Fruit fly (Drosophila melanogaster) whole organism: ENCODE data around the gene Sem1.

Source experiments
- CG8478 ChIP-seq: fragments of >200 bp; optimal IDR thresholded peaks from 2 replicates; lab custom pipeline; 2018; ENCODE audit warnings: inconsistent platforms
- Dll ChIP-seq: fragments of >200 bp; optimal IDR thresholded peaks from 2 replicates; lab custom pipeline; 2017
- EcR ChIP-seq, 2 experiments: fragments of >200 bp; optimal IDR thresholded peaks; 2 replicates each; lab custom pipeline; 2017; ENCODE audit warnings: missing biosample characterization in 2 of 2, missing genetic modification characterization in 2 of 2, missing genetic modification reagents in 2 of 2
- pan ChIP-seq: fragments of >200 bp; optimal IDR thresholded peaks from 2 replicates; lab custom pipeline; 2017
- psq ChIP-seq: fragments of >200 bp; optimal IDR thresholded peaks from 2 replicates; lab custom pipeline; 2017
- usp ChIP-seq: fragments of >200 bp; optimal IDR thresholded peaks from 2 replicates; lab custom pipeline; 2017; ENCODE audit warnings: missing biosample characterization, missing genetic modification characterization, mixed read lengths

Gene Sem1

dm6 chr2L:7084410-7084809 lies 20.6 kb downstream of the Sem1 start, which contains the start of gene Pvf2:
Gene Pvf2, minus strand, starts transcription at chr2L:7084635.
- no peak for TF ChIP-seq Dll
- TF ChIP-seq CG8478: no peak
- no peak for TF ChIP-seq psq
- TF ChIP-seq EcR (GFP tag; optimal IDR thresholded peaks at IDR 0.05; lab: Kevin White, UChicago): no peak
- no peak for TF ChIP-seq pan (lab: Kevin White, UChicago)
- no peak for TF ChIP-seq usp (GFP tag; lab: Kevin White, UChicago)

- TF ChIP-seq psq: no peak
- no peak for TF ChIP-seq CG8478
- TF ChIP-seq pan (lab: Kevin White, UChicago): no peak
- no peak for TF ChIP-seq usp (GFP tag; lab: Kevin White, UChicago)
- TF ChIP-seq EcR (GFP tag; optimal IDR thresholded peaks at IDR 0.05; lab: Kevin White, UChicago): no peak
- TF ChIP-seq Dll: no peak
Measured at dm6 chr2L:7090922-7091321, 27.1 kb downstream of the Sem1 start.

DNA sequence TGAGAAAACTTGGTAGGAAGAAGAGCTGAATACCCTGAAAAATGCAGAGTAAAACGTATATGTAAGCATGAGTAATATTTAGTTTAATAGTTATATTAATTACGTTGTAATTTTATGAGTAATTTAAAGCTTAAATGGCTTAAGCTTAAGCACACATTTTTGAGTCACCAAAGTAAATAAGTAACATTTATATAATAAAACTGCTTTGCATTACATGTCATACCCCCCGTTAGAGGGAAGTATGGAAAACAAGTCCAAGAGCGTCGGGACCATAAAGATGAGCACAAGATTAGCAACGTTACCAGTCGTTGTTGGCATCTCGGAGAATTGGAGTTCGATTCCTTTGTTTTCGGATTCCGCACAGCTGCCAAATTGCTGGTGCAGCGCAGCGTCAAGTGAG lies 30.5 kb downstream of the Sem1 start:
- TF ChIP-seq Dll: no peak

- TF ChIP-seq psq (no peak), CG8478 (no peak), EcR (GFP tag; optimal IDR thresholded peaks at IDR 0.05; lab: Kevin White, UChicago) (no peak), Dll (no peak), pan (lab: Kevin White, UChicago) (no peak), usp (GFP tag; lab: Kevin White, UChicago) (no peak)
Measured at dm6 chr2L:7097386-7097785, 33.6 kb downstream of the Sem1 start.

dm6 chr2L:7100830-7101229 lies 37.0 kb downstream of the Sem1 start:
- TF ChIP-seq CG8478 (no peak), EcR (GFP tag; optimal IDR thresholded peaks at IDR 0.05; lab: Kevin White, UChicago) (no peak), Dll (no peak), usp (GFP tag; lab: Kevin White, UChicago) (no peak), pan (lab: Kevin White, UChicago) (no peak), psq (no peak)

dm6 chr2L:7104195-7104971 lies 40.6 kb downstream of the Sem1 start:
- TF ChIP-seq pan (lab: Kevin White, UChicago) (no peak), usp (GFP tag; lab: Kevin White, UChicago) (no peak), CG8478 (no peak), EcR (GFP tag; optimal IDR thresholded peaks at IDR 0.05; lab: Kevin White, UChicago) (peak; percentile 58 to 78), psq (no peak), Dll (no peak)

DNA sequence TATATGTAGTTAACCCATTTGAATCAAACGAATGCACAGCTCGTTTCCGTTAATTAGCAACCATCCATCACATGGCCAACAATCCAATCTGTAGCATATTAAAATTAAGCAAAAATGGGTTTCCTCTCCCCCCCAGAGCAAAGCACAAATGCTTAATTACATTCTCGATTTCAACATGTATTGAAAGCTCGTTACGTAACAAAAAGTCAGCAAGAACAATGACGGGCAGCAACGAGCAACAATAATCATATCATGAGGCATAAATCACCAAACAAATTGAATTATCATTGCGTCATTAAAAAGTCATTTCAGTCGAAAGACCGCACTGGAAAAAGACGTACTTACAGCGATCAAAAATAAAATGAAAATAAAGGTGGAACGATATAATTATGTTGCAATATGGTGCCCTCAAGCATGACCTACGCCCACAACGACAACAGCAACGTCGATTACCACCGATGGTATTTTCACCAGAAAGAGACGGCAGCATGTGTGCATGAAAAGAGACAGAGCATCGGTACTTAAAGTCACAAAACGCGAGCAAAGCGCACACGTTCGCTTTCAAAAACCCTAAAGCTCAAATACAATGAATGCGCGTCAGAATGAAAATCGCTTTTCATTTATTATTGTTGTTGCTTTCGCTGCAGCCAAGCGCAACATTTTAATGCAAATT lies 42.6 kb downstream of the Sem1 start:
- no peak for TF ChIP-seq EcR (GFP tag; optimal IDR thresholded peaks at IDR 0.05; lab: Kevin White, UChicago)
- no peak for TF ChIP-seq CG8478
- TF ChIP-seq pan (lab: Kevin White, UChicago): no peak
- no peak for TF ChIP-seq usp (GFP tag; lab: Kevin White, UChicago)
- TF ChIP-seq Dll: no peak
- TF ChIP-seq psq: no peak

DNA sequence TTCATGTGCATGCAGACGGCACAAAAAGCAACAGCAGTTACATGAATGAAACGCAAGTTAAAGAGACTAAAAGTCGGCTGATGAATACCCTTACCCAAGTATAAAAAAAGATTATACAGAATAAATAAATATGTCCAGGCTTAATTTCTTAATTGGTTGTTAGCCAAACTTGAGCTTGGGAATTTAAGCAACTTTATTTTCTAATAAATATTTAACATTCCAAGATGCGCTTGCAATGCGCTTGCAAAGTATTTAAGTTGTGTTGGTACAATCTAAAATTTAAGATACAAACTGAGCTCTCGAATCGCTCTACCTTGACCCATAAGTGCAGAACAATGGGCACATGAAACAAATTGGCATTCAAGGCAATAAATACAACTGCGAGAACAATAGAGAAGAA lies 44.1 kb downstream of the Sem1 start:
- TF ChIP-seq psq: no peak
- TF ChIP-seq pan (lab: Kevin White, UChicago): no peak
- TF ChIP-seq usp (GFP tag; lab: Kevin White, UChicago): no peak
- no peak for TF ChIP-seq EcR (GFP tag; optimal IDR thresholded peaks at IDR 0.05; lab: Kevin White, UChicago)
- TF ChIP-seq CG8478: no peak
- no peak for TF ChIP-seq Dll

- TF ChIP-seq psq (no peak), CG8478 (no peak), usp (GFP tag; lab: Kevin White, UChicago) (no peak), EcR (GFP tag; optimal IDR thresholded peaks at IDR 0.05; lab: Kevin White, UChicago) (no peak)
Measured at dm6 chr2L:7110318-7110717, 46.5 kb downstream of the Sem1 start.
